3 fruit fly cellular contexts compared by ENCODE assay signal in genomic region chr3R:17953884-17954283, dm6.
TF ChIP-seq lines count a peak whose summit lies in the region.

No protein-coding gene starts in this region.

- TF ChIP-seq CTCF in whole organism, embryonic (GFP tag; optimal IDR thresholded peaks at IDR 0.05; lab: Kevin White, UChicago) = no peak

TF ChIP-seq in whole organism, embryonic, 481 proteins besides CTCF, POLR2A, EP300 and RAD21:
- TF ChIP-seq zfh1 (GFP tag; IDR thresholded peaks at IDR 0.05; lab: Robert Waterston, UW) (no peak), prd (optimal IDR thresholded peaks at IDR 0.05; lab: Kevin White, UChicago) (no peak), prd (GFP tag; IDR thresholded peaks at IDR 0.05; lab: Robert Waterston, UW) (peak; percentile 18; the same call in 1 of the 3 replicates), sd (tag; optimal IDR thresholded peaks at IDR 0.05; lab: Kevin White, UChicago) (no peak), Med (GFP tag; lab: Kevin White, UChicago) (peak; percentile 45), eve (GFP tag; optimal IDR thresholded peaks at IDR 0.05; lab: Kevin White, UChicago) (peak in 1 of 2 experiments; percentile 29), sens (GFP tag; lab: Kevin White, UChicago) (peak; percentile 73), esg (GFP tag; conservative IDR thresholded peaks at IDR 0.05; lab: Robert Waterston, UW) (peak; percentile 25; the same call in 1 of the 2 replicates), CG17385 (GFP tag; optimal IDR thresholded peaks at IDR 0.05; lab: Kevin White, UChicago) (no peak), wdn (GFP tag; IDR thresholded peaks at IDR 0.05; lab: Robert Waterston, UW) (no peak), stc (GFP tag; IDR thresholded peaks at IDR 0.05; lab: Robert Waterston, UW) (0 out of 2 replicates have a peak, but pooled peaks have one; percentile 16), BEAF-32 (GFP tag; optimal IDR thresholded peaks at IDR 0.05; lab: Kevin White, UChicago) (peak; percentile 19), Chrac-16 (GFP tag; optimal IDR thresholded peaks at IDR 0.05; lab: Kevin White, UChicago) (no peak), dmrt99B (tag; optimal IDR thresholded peaks at IDR 0.05; lab: Kevin White, UChicago) (peak; percentile 18), Dll (GFP tag; IDR thresholded peaks at IDR 0.05; lab: Robert Waterston, UW; ENCODE audit: partially characterized antibody) (0 out of 4 replicates have a peak, but pooled peaks have one; percentile 38), tin (GFP tag; optimal IDR thresholded peaks at IDR 0.05; lab: Kevin White, UChicago) (no peak), CG14441 (GFP tag; IDR thresholded peaks at IDR 0.05; lab: Robert Waterston, UW) (peak; percentile 7; the same call in 1 of the 2 replicates), bsh (GFP tag; optimal IDR thresholded peaks at IDR 0.05; lab: Kevin White, UChicago) (peak in 1 of 2 experiments; percentile 10), CG11504 (tag; optimal IDR thresholded peaks at IDR 0.05; lab: Kevin White, UChicago) (peak; percentile 6), Sry-δ (GFP tag; optimal IDR thresholded peaks at IDR 0.05; lab: Kevin White, UChicago) (peak; percentile 3)

TF ChIP-seq in whole organism, prepupa, 60 proteins besides CTCF, POLR2A, EP300 and RAD21:
- TF ChIP-seq salr (GFP tag; optimal IDR thresholded peaks at IDR 0.05; lab: Kevin White, UChicago) (peak in 1 of 2 experiments; percentile 49), achi (GFP tag; optimal IDR thresholded peaks at IDR 0.05; lab: Kevin White, UChicago) (no peak), Hr4 (GFP tag; optimal IDR thresholded peaks at IDR 0.05; lab: Kevin White, UChicago) (peak; percentile 37), acj6 (GFP tag; optimal IDR thresholded peaks at IDR 0.05; lab: Kevin White, UChicago) (no peak), CG1621 (tag; optimal IDR thresholded peaks at IDR 0.05; lab: Kevin White, UChicago) (no peak), CG6854 (GFP tag; optimal IDR thresholded peaks at IDR 0.05; lab: Kevin White, UChicago) (no peak), CG34406 (GFP tag; optimal IDR thresholded peaks at IDR 0.05; lab: Kevin White, UChicago) (no peak), CG10631 (GFP tag; optimal IDR thresholded peaks at IDR 0.05; lab: Kevin White, UChicago) (no peak), CG9139 (GFP tag; optimal IDR thresholded peaks at IDR 0.05; lab: Kevin White, UChicago) (no peak), Hr38 (GFP tag; optimal IDR thresholded peaks at IDR 0.05; lab: Kevin White, UChicago) (no peak), CG6792 (GFP tag; optimal IDR thresholded peaks at IDR 0.05; lab: Kevin White, UChicago) (no peak), fd85E (GFP tag; optimal IDR thresholded peaks at IDR 0.05; lab: Kevin White, UChicago) (no peak), CG6163 (GFP tag; IDR thresholded peaks at IDR 0.05; lab: Robert Waterston, UW) (0 out of 3 replicates have a peak, but pooled peaks have one; percentile 10), CG15336 (GFP tag; IDR thresholded peaks at IDR 0.05; lab: Robert Waterston, UW) (peak; percentile 62), CG32006 (GFP tag; optimal IDR thresholded peaks at IDR 0.05; lab: Kevin White, UChicago) (peak; percentile 55), CG8119 (GFP tag; IDR thresholded peaks at IDR 0.05; lab: Robert Waterston, UW) (peak; percentile 50; the same call in 1 of the 3 replicates), eg (GFP tag; IDR thresholded peaks at IDR 0.05; lab: Robert Waterston, UW) (0 out of 3 replicates have a peak, but pooled peaks have one; percentile 16), Eip78C (GFP tag; lab: Kevin White, UChicago) (peak; percentile 63)

TF ChIP-seq in whole organism, pupa, 21 proteins besides CTCF, POLR2A, EP300 and RAD21:
- TF ChIP-seq CG14655 (GFP tag; optimal IDR thresholded peaks at IDR 0.05; lab: Kevin White, UChicago) (peak; percentile 47), CG4496 (GFP tag; IDR thresholded peaks at IDR 0.05; lab: Robert Waterston, UW) (peak; percentile 52; the same call in 1 of the 3 replicates), CG8301 (tag; optimal IDR thresholded peaks at IDR 0.05; lab: Kevin White, UChicago) (peak; percentile 17), Pif1A (GFP tag; optimal IDR thresholded peaks at IDR 0.05; lab: Kevin White, UChicago) (no peak)
